Worm (Caenorhabditis elegans) whole organism, late embryonic: ENCODE data around the gene F21C10.5.

Experiments used
- ama-1 ChIP-seq: fragments of 150-350 bp; optimal IDR thresholded peaks from 2 replicates; lab custom pipeline; 2014
- ceh-2 ChIP-seq: sonication (generic microtip); optimal IDR thresholded peaks from 2 replicates; lab custom pipeline; 2016; ENCODE audit warnings: missing genotype, missing genetic modification characterization, missing compliant biosample characterization
- ceh-30 ChIP-seq: fragments of 150-350 bp; optimal IDR thresholded peaks from 2 replicates; lab custom pipeline; 2014; ENCODE audit warnings: missing biosample characterization, missing genetic modification characterization
- ceh-45 ChIP-seq: fragments of 200-800 bp; sonication (Bioruptor generic); IDR thresholded peaks from 2 replicates; pipeline ENCODE4 v1.3.6; 2022; ENCODE audit warnings: missing genetic modification reagents, missing genetic modification characterization, missing compliant biosample characterization
- ceh-48 ChIP-seq: sonication (generic microtip); optimal IDR thresholded peaks from 2 replicates; lab custom pipeline; 2016; ENCODE audit warnings: missing genetic modification characterization, inconsistent platforms, missing compliant biosample characterization
- ceh-6 ChIP-seq: fragments of 200-800 bp; sonication (Bioruptor generic); optimal IDR thresholded peaks from 2 replicates; lab custom pipeline; 2018; ENCODE audit warnings: mild to moderate bottlenecking, missing genetic modification characterization, missing compliant biosample characterization
- dve-1 ChIP-seq: sonication (generic microtip); optimal IDR thresholded peaks from 2 replicates; lab custom pipeline; 2017; ENCODE audit warnings: antibody characterized with exemption, mild to moderate bottlenecking, missing genetic modification characterization, missing compliant biosample characterization
- fkh-10 ChIP-seq: fragments of 150-350 bp; optimal IDR thresholded peaks from 2 replicates; lab custom pipeline; 2014; ENCODE audit warnings: missing biosample characterization, missing genetic modification reagents, missing genetic modification characterization
- nfya-1 ChIP-seq: sonication (generic microtip); optimal IDR thresholded peaks from 2 replicates; lab custom pipeline; 2017; ENCODE audit warnings: missing genetic modification characterization, mild to moderate bottlenecking, missing compliant biosample characterization, antibody characterized with exemption, moderate library complexity
- pag-3 ChIP-seq: sonication (generic microtip); optimal IDR thresholded peaks from 2 replicates; lab custom pipeline; 2016; ENCODE audit warnings: missing compliant biosample characterization, missing genetic modification characterization, borderline replicate concordance
- tbx-7 ChIP-seq: sonication (generic microtip); optimal IDR thresholded peaks from 2 replicates; lab custom pipeline; 2016; ENCODE audit warnings: missing genotype, missing genetic modification characterization, missing compliant biosample characterization
- unc-55 ChIP-seq: sonication (generic microtip); optimal IDR thresholded peaks from 2 replicates; lab custom pipeline; 2017; ENCODE audit warnings: missing biosample characterization, missing genetic modification reagents, missing genetic modification characterization

DNA sequence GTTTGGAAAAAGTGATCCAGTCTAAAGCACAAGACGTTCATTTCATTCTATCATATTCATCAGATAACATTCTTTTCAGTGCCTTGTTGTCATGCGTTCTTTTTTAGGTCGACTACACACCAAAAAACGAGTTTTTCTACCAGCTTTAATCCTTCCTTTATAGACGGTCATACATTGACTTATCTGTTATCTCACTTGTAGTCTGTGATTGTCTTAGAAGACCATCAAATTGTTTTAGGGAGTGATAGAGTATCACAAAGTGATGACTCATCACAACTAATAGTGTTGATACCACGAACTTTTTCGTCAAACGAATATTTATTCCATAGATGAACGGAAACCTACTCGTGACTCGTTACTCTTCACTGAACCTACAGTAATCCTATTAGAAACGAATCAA, 39.6 kb upstream of the F21C10.5 start:
- TF ChIP-seq ceh-2 (tag; lab: Kevin White, UChicago) (no peak), ceh-48 (tag; lab: Kevin White, UChicago) (no peak), tbx-7 (tag; lab: Kevin White, UChicago) (no peak), fkh-10 (GFP tag; lab: Kevin White, UChicago) (no peak), ceh-30 (tag; lab: Kevin White, UChicago) (no peak), nfya-1 (no peak), ceh-45 (GFP tag; lab: Robert Waterston, UW) (no peak), ama-1 (no peak), unc-55 (GFP tag; lab: Kevin White, UChicago) (no peak), pag-3 (tag; lab: Kevin White, UChicago) (no peak), ceh-6 (GFP tag; lab: Kevin White, UChicago) (no peak), dve-1 (tag; lab: Kevin White, UChicago) (no peak)
